Fruit fly (Drosophila melanogaster) whole organism, wandering third instar larva: ENCODE results near the gene CG10804.

Experiments used
- CG9705 ChIP-seq: fragments of 200-800 bp; sonication (Bioruptor generic); optimal IDR thresholded peaks from 2 replicates; lab custom pipeline; 2018; ENCODE audit warnings: missing biosample characterization, mild to moderate bottlenecking, missing genetic modification characterization
- Dfd ChIP-seq: fragments of >200 bp; optimal IDR thresholded peaks from 2 replicates; lab custom pipeline; 2017; ENCODE audit warnings: missing biosample characterization, missing genetic modification characterization
- Dif ChIP-seq: fragments of 200-275, 200-300 bp; sonication (Bioruptor generic); optimal IDR thresholded peaks from 2 replicates; lab custom pipeline; 2018; ENCODE audit warnings: missing biosample characterization, missing genetic modification characterization; ENCODE audit not compliant: partially characterized antibody
- Hr78 ChIP-seq: fragments of >200 bp; optimal IDR thresholded peaks from 2 replicates; lab custom pipeline; 2017; ENCODE audit warnings: missing biosample characterization, missing genetic modification characterization
- Jra ChIP-seq: sonication (Bioruptor generic); optimal IDR thresholded peaks from 2 replicates; lab custom pipeline; 2016; ENCODE audit warnings: missing biosample characterization, missing genetic modification characterization
- N ChIP-seq: fragments of >200 bp; optimal IDR thresholded peaks from 2 replicates; lab custom pipeline; 2018; ENCODE audit warnings: missing biosample characterization, missing external identifiers, missing genetic modification characterization
- OdsH ChIP-seq: fragments of 200-800 bp; sonication (Bioruptor generic); optimal IDR thresholded peaks from 2 replicates; lab custom pipeline; 2016; ENCODE audit warnings: missing biosample characterization, mild to moderate bottlenecking, missing genetic modification characterization
- Vsx2 ChIP-seq: fragments of 200-300, 225-300 bp; sonication (Bioruptor generic); optimal IDR thresholded peaks from 2 replicates; lab custom pipeline; 2018; ENCODE audit warnings: missing biosample characterization, missing genetic modification characterization; ENCODE audit not compliant: partially characterized antibody
- dl ChIP-seq, 2 experiments: fragments of 175-275, 200-275 bp in 1 of 2; fragments of 200-275 bp in 1 of 2; sonication (Bioruptor generic); optimal IDR thresholded peaks; lab custom pipeline; 2018; ENCODE audit warnings: mild to moderate bottlenecking in 2 of 2, missing biosample characterization in 2 of 2, missing genetic modification characterization in 2 of 2, moderate library complexity in 2 of 2; ENCODE audit not compliant: partially characterized antibody in 2 of 2, insufficient read depth in 1 of 2
- dmrt93B ChIP-seq: fragments of 200-800 bp; sonication (Bioruptor generic); optimal IDR thresholded peaks from 2 replicates; lab custom pipeline; 2018; ENCODE audit warnings: missing biosample characterization, mild to moderate bottlenecking, missing genetic modification characterization
- ey ChIP-seq: fragments of 200-800 bp; sonication (Bioruptor generic); optimal IDR thresholded peaks from 2 replicates; lab custom pipeline; 2016; ENCODE audit warnings: missing biosample characterization, missing genetic modification characterization
- pan ChIP-seq: fragments of >200 bp; optimal IDR thresholded peaks from 2 replicates; lab custom pipeline; 2017
- tai ChIP-seq: sonication (Bioruptor generic); optimal IDR thresholded peaks from 2 replicates; lab custom pipeline; 2016; ENCODE audit warnings: missing biosample characterization, missing genetic modification characterization

dm6 chrX:3444800-3445199 lies 37.3 kb downstream of the CG10804 start:
- TF ChIP-seq dmrt93B (GFP tag; lab: Kevin White, UChicago) (peak; percentile 53), Hr78 (GFP tag; lab: Kevin White, UChicago) (no peak), ey (GFP tag; lab: Kevin White, UChicago) (no peak), CG9705 (GFP tag; lab: Kevin White, UChicago) (no peak), Vsx2 (GFP tag; lab: Kevin White, UChicago) (no peak), OdsH (peak; percentile 7), N (GFP tag; lab: Kevin White, UChicago) (no peak), tai (GFP tag; lab: Kevin White, UChicago) (no peak), pan (lab: Kevin White, UChicago) (no peak), Dif (GFP tag; lab: Kevin White, UChicago) (no peak), Dfd (no peak), dl (GFP tag; optimal IDR thresholded peaks at IDR 0.05; lab: Kevin White, UChicago; ENCODE audit: insufficient read depth in 1 of 2, partially characterized antibody in 2 of 2) (no peak), Jra (no peak)
